Fruit fly (Drosophila melanogaster) whole organism, embryonic: Measurements from ENCODE around the gene yellow-e.

ENCODE experiments used
- ATbp ChIP-seq: fragments of 200-800 bp; sonication (Bioruptor generic); optimal IDR thresholded peaks from 2 replicates; lab custom pipeline; 2017; ENCODE audit warnings: missing biosample characterization, mild to moderate bottlenecking, missing genetic modification characterization, missing genetic modification reagents
- Atf3 ChIP-seq: fragments of 200-800 bp; sonication (Bioruptor generic); optimal IDR thresholded peaks from 3 replicates; lab custom pipeline; 2016; ENCODE audit warnings: missing biosample characterization, missing genetic modification characterization
- CG10209 ChIP-seq: fragments of 200-800 bp; sonication (Bioruptor generic); optimal IDR thresholded peaks from 3 replicates; lab custom pipeline; 2017; ENCODE audit warnings: missing biosample characterization, mild to moderate bottlenecking, missing genetic modification characterization, missing genetic modification reagents
- CG11504 ChIP-seq: fragments of 200-800 bp; sonication (Bioruptor generic); optimal IDR thresholded peaks from 3 replicates; lab custom pipeline; 2019; ENCODE audit warnings: missing biosample characterization, mild to moderate bottlenecking, missing genetic modification characterization, moderate library complexity
- CG12769 ChIP-seq: fragments of 200-800 bp; sonication (Bioruptor generic); optimal IDR thresholded peaks from 2 replicates; lab custom pipeline; 2019; ENCODE audit warnings: missing biosample characterization, mild to moderate bottlenecking, missing genetic modification characterization, moderate library complexity
- CG15269 ChIP-seq: fragments of 200-800 bp; sonication (Bioruptor generic); optimal IDR thresholded peaks from 2 replicates; lab custom pipeline; 2018; ENCODE audit warnings: missing biosample characterization, mild to moderate bottlenecking, missing genetic modification characterization, moderate library complexity
- CG1647 ChIP-seq: fragments of 200-800 bp; sonication (Bioruptor generic); optimal IDR thresholded peaks from 3 replicates; lab custom pipeline; 2016; ENCODE audit warnings: missing biosample characterization, missing genetic modification characterization
- CG4282 ChIP-seq: fragments of 200-800 bp; sonication (Bioruptor generic); optimal IDR thresholded peaks from 2 replicates; lab custom pipeline; 2016; ENCODE audit warnings: missing biosample characterization, missing genetic modification characterization
- CG5180 ChIP-seq: fragments of 200-800 bp; sonication (Bioruptor generic); optimal IDR thresholded peaks from 3 replicates; lab custom pipeline; 2017; ENCODE audit warnings: missing biosample characterization, missing genetic modification characterization, mild to moderate bottlenecking, moderate library complexity, missing genetic modification reagents
- CG7271 ChIP-seq: fragments of 200-800 bp; sonication (Bioruptor generic); optimal IDR thresholded peaks from 2 replicates; lab custom pipeline; 2018; ENCODE audit warnings: missing biosample characterization, mild to moderate bottlenecking, missing genetic modification characterization, moderate library complexity
- CG8924 ChIP-seq: fragments of 200-800 bp; optimal IDR thresholded peaks from 3 replicates; lab custom pipeline; 2019; ENCODE audit warnings: missing biosample characterization, mild to moderate bottlenecking, missing genetic modification characterization, moderate library complexity
- CkIIα-i1 ChIP-seq: fragments of 200-800 bp; sonication (Bioruptor generic); IDR thresholded peaks from 2 replicates; pipeline ENCODE4 v1.3.6; 2022; ENCODE audit warnings: missing biosample characterization, missing genetic modification characterization
- CoRest ChIP-seq: fragments of 200-800 bp; sonication (Bioruptor generic); optimal IDR thresholded peaks from 3 replicates; lab custom pipeline; 2018; ENCODE audit warnings: missing biosample characterization, mild to moderate bottlenecking, missing genetic modification characterization, moderate library complexity
- Deaf1 ChIP-seq: fragments of 200-800 bp; optimal IDR thresholded peaks from 3 replicates; lab custom pipeline; 2019; ENCODE audit warnings: missing biosample characterization, mild to moderate bottlenecking, missing genetic modification characterization, moderate library complexity
- HmgZ ChIP-seq: fragments of 200-800 bp; sonication (Bioruptor generic); optimal IDR thresholded peaks from 2 replicates; lab custom pipeline; 2018; ENCODE audit warnings: missing biosample characterization, mild to moderate bottlenecking, missing genetic modification characterization
- Hr78 ChIP-seq, 2 experiments: fragments of 200-800 bp in 1 of 2; fragments of >200 bp in 1 of 2; sonication (Bioruptor generic) in 1 of 2; optimal IDR thresholded peaks; 2 replicates each; lab custom pipeline; 2017 to 2019; ENCODE audit warnings: missing biosample characterization in 2 of 2, missing genetic modification characterization in 2 of 2, mild to moderate bottlenecking in 1 of 2, moderate library complexity in 1 of 2
- Med ChIP-seq: fragments of 200-800 bp; sonication (Bioruptor generic); peaks from one replicate; lab custom pipeline; 2016; ENCODE audit warnings: missing biosample characterization, missing genetic modification characterization, mild to moderate bottlenecking, inconsistent platforms, moderate library complexity
- PHDP ChIP-seq: fragments of 200-800 bp; sonication (Bioruptor generic); optimal IDR thresholded peaks from 3 replicates; lab custom pipeline; 2018; ENCODE audit warnings: missing biosample characterization, mild to moderate bottlenecking, missing genetic modification characterization, moderate library complexity
- Trl ChIP-seq, 3 experiments: fragments of >200 bp in 2 of 3; fragments of 200-800 bp in 1 of 3; sonication (Bioruptor generic) in 1 of 3; optimal IDR thresholded peaks; 2 replicates in 1 of 3; 3 replicates in 2 of 3; lab custom pipeline; 2016 to 2017; ENCODE audit warnings: missing biosample characterization in 1 of 3, missing genetic modification characterization in 1 of 3
- ap ChIP-seq: fragments of 200-800 bp; sonication (Bioruptor generic); IDR thresholded peaks from 2 replicates; pipeline ENCODE4 v1.3.6; 2022; ENCODE audit warnings: missing biosample characterization, missing genetic modification characterization
- chinmo ChIP-seq: fragments of 200-800 bp; sonication (Bioruptor generic); IDR thresholded peaks from 4 replicates; pipeline ENCODE4 v1.3.6; 2022; ENCODE audit warnings: missing biosample characterization, missing genetic modification characterization; ENCODE audit not compliant: partially characterized antibody
- ci ChIP-seq: fragments of 200-800 bp; sonication (Bioruptor generic); IDR thresholded peaks from 3 replicates; pipeline ENCODE4 v1.3.6; 2022; ENCODE audit warnings: missing biosample characterization, missing genetic modification characterization
- fd96Cb ChIP-seq: fragments of 200-800 bp; sonication (Bioruptor generic); optimal IDR thresholded peaks from 2 replicates; lab custom pipeline; 2018; ENCODE audit warnings: missing biosample characterization, mild to moderate bottlenecking, missing genetic modification characterization, moderate library complexity
- hkb ChIP-seq, 2 experiments: fragments of 200-800 bp in 1 of 2; fragments of >200 bp in 1 of 2; sonication (Bioruptor generic) in 1 of 2; IDR thresholded peaks in 1 of 2; optimal IDR thresholded peaks in 1 of 2; 2 replicates each; pipeline versions ENCODE4 v1.3.6 to Lab custom; 2017 to 2022; ENCODE audit warnings: missing biosample characterization in 1 of 2, missing genetic modification characterization in 1 of 2
- jing ChIP-seq: fragments of 200-800 bp; sonication (Bioruptor generic); optimal IDR thresholded peaks from 2 replicates; lab custom pipeline; 2018; ENCODE audit warnings: missing biosample characterization, mild to moderate bottlenecking, missing genetic modification characterization
- mam ChIP-seq: fragments of 200-800 bp; sonication (Bioruptor generic); optimal IDR thresholded peaks from 3 replicates; lab custom pipeline; 2016; ENCODE audit warnings: missing biosample characterization, missing genetic modification characterization
- onecut ChIP-seq: fragments of 200-800 bp; sonication (Bioruptor generic); IDR thresholded peaks from 2 replicates; pipeline ENCODE4 v1.3.6; 2022; ENCODE audit warnings: missing biosample characterization, missing genetic modification characterization
- sens ChIP-seq: fragments of 200-800 bp; sonication (Bioruptor generic); peaks from one replicate; lab custom pipeline; 2016; ENCODE audit warnings: missing biosample characterization, missing genetic modification characterization
- seq ChIP-seq: fragments of 200-800 bp; sonication (Bioruptor generic); IDR thresholded peaks from 2 replicates; pipeline ENCODE4 v1.3.6; 2022; ENCODE audit warnings: missing biosample characterization, missing genetic modification characterization
- vfl ChIP-seq: fragments of 200-800 bp; sonication (Bioruptor generic); optimal IDR thresholded peaks from 2 replicates; lab custom pipeline; 2016; ENCODE audit warnings: missing biosample characterization, missing genetic modification characterization
- wek ChIP-seq: fragments of 200-800 bp; sonication (Bioruptor generic); optimal IDR thresholded peaks from 3 replicates; lab custom pipeline; 2018; ENCODE audit warnings: missing biosample characterization, mild to moderate bottlenecking, missing genetic modification characterization, moderate library complexity
- z ChIP-seq: fragments of 200-800 bp; sonication (Bioruptor generic); IDR thresholded peaks from 3 replicates; pipeline ENCODE4 v1.3.6; 2022; ENCODE audit warnings: missing biosample characterization, missing genetic modification characterization

The yellow-e gene

DNA sequence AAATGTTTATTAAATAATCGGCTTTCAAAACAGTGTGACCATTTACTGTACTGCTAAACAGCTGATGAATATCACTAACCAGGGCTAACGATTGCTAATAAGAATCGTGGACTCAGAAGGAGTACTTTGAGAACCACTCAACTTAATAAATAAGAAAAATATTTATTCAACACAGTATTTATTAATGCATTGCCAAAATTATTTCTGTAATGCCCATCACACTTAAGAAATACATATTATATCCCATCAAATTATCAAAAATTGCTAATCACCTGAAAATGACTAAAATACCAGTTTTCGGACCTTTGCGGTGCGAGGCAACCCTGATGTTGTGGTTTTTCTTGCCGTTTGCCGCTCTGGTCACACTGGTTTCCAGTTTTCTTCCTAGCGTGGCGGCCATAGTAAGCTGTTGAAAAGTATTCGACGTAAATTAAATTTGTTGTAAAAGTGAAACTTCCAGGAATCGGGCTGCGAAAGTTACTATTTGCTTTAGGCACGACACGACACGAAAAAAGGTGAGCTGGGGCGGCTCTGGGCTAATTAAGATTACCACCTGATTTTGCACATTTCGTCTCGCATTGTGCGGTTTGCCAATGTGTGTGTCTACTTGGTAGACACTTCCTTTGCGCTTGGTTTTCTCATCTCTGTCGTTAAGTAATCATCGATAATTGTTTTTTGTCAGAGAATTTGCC lies 33.2 kb downstream of the yellow-e start, which contains the start of the genes mRpS21 and Droj2 (continued):
- peak; percentile 83 for TF ChIP-seq CG8924 (tag; lab: Kevin White, UChicago)
- TF ChIP-seq CG15269 (tag; lab: Kevin White, UChicago), result peak; percentile 46
- TF ChIP-seq ap (GFP tag; lab: Robert Waterston, UW), result no peak
- no peak for TF ChIP-seq CG1647 (GFP tag; lab: Kevin White, UChicago)
- peak; percentile 66 for TF ChIP-seq HmgZ (tag; lab: Kevin White, UChicago)
- peak; percentile 61 for TF ChIP-seq mam (GFP tag; lab: Kevin White, UChicago)
- TF ChIP-seq fd96Cb (tag; lab: Kevin White, UChicago), result peak; percentile 35
- no peak for TF ChIP-seq seq (GFP tag; lab: Robert Waterston, UW)
- no peak for TF ChIP-seq CG7271 (tag; lab: Kevin White, UChicago)
- no peak for TF ChIP-seq Atf3
- TF ChIP-seq, all 482 proteins: peak for 222

DNA sequence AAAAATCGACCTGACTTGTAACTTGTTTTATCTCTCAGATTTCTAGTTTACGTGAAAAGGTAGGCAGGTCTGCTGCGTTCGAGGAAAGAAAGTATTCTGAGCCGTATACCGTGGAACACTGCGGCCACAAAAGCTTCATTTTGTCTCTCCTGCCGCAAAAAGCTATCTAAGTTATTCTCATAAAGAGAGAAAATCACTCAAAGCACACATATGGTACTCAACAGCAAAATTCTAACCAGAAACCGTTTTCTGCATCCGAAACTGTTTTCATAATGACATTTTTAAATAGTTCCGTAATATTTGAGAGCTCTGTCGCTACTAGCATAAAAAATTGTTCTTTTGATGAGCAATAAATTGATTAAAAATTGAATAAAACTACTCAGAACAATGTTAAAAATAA lies 35.4 kb downstream of the yellow-e start, which contains the start of the genes CG9813 and CG8870:
CG9813 (minus strand) TSS at position 101 of the 400 bp plus-strand sequence.
CG8870 (plus strand) TSS at position 168 of the 400 bp plus-strand sequence.
- TF ChIP-seq Hr78 (GFP tag; optimal IDR thresholded peaks at IDR 0.05; lab: Kevin White, UChicago) (no peak), CG10209 (GFP tag; lab: Kevin White, UChicago) (no peak), hkb (optimal IDR thresholded peaks at IDR 0.05; lab: Kevin White, UChicago) (no peak), hkb (GFP tag; IDR thresholded peaks at IDR 0.05; lab: Robert Waterston, UW) (0 out of 2 replicates have a peak, but pooled peaks have one; percentile 28), vfl (GFP tag; lab: Kevin White, UChicago) (no peak), jing (GFP tag; lab: Kevin White, UChicago) (no peak), Trl (optimal IDR thresholded peaks at IDR 0.05; lab: Kevin White, UChicago) (peak; percentile 36 to 52), Trl (GFP tag; optimal IDR thresholded peaks at IDR 0.05; lab: Kevin White, UChicago) (no peak), z (0 out of 3 replicates have a peak, but pooled peaks have one; percentile 32), CkIIα-i1 (GFP tag; lab: Robert Waterston, UW) (no peak), CG4282 (no peak), Deaf1 (tag; lab: Kevin White, UChicago) (no peak)

DNA sequence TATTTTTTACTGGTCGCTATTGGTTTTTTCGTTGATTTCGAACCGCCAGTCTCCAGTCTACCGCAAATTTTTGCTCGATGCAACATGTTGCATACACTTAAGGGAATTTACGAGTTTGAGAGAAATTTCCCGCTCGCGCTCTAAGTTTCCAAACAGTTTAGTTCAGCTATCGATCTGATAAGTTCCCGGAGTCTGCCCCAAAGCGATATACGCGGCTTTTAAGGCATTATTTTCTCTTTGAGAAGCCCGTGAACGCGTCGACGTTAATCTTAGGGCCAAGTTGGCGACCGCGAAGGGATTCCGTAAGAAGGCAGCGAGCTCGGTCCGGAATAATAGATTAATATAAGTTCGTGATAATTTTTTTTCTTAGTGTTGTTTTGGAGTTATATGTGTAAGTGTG lies 40.2 kb downstream of the yellow-e start:
- TF ChIP-seq CG11504 (tag; lab: Kevin White, UChicago), result peak; percentile 62
- no peak for TF ChIP-seq CG4282
- TF ChIP-seq CG12769 (tag; lab: Kevin White, UChicago), result peak; percentile 59
- TF ChIP-seq wek (GFP tag; lab: Kevin White, UChicago), result no peak
- TF ChIP-seq sens (GFP tag; lab: Kevin White, UChicago), result peak; percentile 69
- TF ChIP-seq PHDP (tag; lab: Kevin White, UChicago), result peak; percentile 5
- TF ChIP-seq ci (GFP tag; lab: Robert Waterston, UW), result 0 out of 3 replicates have a peak, but pooled peaks have one; percentile 35
- TF ChIP-seq CG5180 (GFP tag; lab: Kevin White, UChicago), result peak; percentile 96
- TF ChIP-seq chinmo, result no peak
- TF ChIP-seq Med (GFP tag; lab: Kevin White, UChicago), result peak; percentile 5
- TF ChIP-seq ATbp (GFP tag; lab: Kevin White, UChicago), result no peak
- peak; percentile 2 for TF ChIP-seq CoRest (tag; lab: Kevin White, UChicago)
- 0 out of 2 replicates have a peak, but pooled peaks have one; percentile 17 for TF ChIP-seq onecut (GFP tag; lab: Robert Waterston, UW)
